Worm (Caenorhabditis elegans): Measurements from ENCODE around the gene best-13.

DNA sequence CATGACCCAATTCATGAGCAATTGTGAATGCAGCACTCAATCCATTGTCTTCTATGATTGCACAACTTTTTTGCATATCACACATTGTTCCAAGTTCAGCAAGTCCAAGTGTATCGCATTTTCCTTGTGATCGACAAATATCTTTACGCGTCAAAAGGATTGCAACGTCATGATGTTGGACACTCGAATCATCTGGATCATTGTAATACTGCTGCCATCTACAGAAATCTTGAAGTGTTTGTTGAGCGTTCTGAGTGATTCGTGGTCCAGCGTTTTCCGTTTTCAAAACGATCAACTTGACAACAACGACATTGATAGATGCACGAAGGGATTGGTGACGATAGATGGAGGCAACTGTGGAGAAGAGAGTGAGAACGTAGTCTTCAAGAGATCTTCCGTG, 39.5 kb downstream of the best-13 start:
- TF ChIP-seq tbx-2 (tag; optimal IDR thresholded peaks at IDR 0.05) (no peak), dpl-1 (GFP tag; optimal IDR thresholded peaks at IDR 0.05) (no peak), mef-2 (tag; optimal IDR thresholded peaks at IDR 0.05) (no peak), nhr-76 (tag; optimal IDR thresholded peaks at IDR 0.05) (no peak), elt-3 (tag; optimal IDR thresholded peaks at IDR 0.05) (no peak)

All from whole organism, L1 larva.